Worm (Caenorhabditis elegans) whole organism, early embryonic: ENCODE measurements around the gene idpa-2.

ENCODE experiments used
- B0310.2 ChIP-seq: sonication (generic microtip); optimal IDR thresholded peaks from 2 replicates; lab custom pipeline; 2016; ENCODE audit warnings: mild to moderate bottlenecking, missing genetic modification characterization, missing compliant biosample characterization
- aly-1 ChIP-seq: sonication (generic microtip); optimal IDR thresholded peaks from 2 replicates; lab custom pipeline; 2016; ENCODE audit warnings: missing genetic modification characterization, missing compliant biosample characterization
- ama-1 ChIP-seq: fragments of 150-350 bp; optimal IDR thresholded peaks from 2 replicates; lab custom pipeline; 2014
- ceh-13 ChIP-seq: fragments of 200-800 bp; sonication (Bioruptor generic); optimal IDR thresholded peaks from 2 replicates; lab custom pipeline; 2018; ENCODE audit warnings: mild to moderate bottlenecking, missing genetic modification characterization, missing compliant biosample characterization
- ceh-36 ChIP-seq: sonication (generic microtip); optimal IDR thresholded peaks from 2 replicates; lab custom pipeline; 2016; ENCODE audit warnings: missing genetic modification characterization, inconsistent platforms, missing compliant biosample characterization
- ets-7 ChIP-seq: sonication (generic microtip); optimal IDR thresholded peaks from 2 replicates; lab custom pipeline; 2016; ENCODE audit warnings: missing genotype, missing genetic modification characterization, missing compliant biosample characterization
- flt-1 ChIP-seq: fragments of 200-800 bp; sonication (Bioruptor generic); IDR thresholded peaks from 2 replicates; pipeline ENCODE4 v1.3.6; 2022; ENCODE audit warnings: missing genetic modification characterization, missing compliant biosample characterization
- hmg-4 ChIP-seq: fragments of 200-800 bp; sonication (Bioruptor generic); optimal IDR thresholded peaks from 2 replicates; lab custom pipeline; 2018; ENCODE audit warnings: mild to moderate bottlenecking, missing genetic modification characterization, missing compliant biosample characterization
- hnd-1 ChIP-seq: sonication (generic microtip); optimal IDR thresholded peaks from 2 replicates; lab custom pipeline; 2016; ENCODE audit warnings: missing genetic modification characterization, missing compliant biosample characterization
- pes-1 ChIP-seq: fragments of 200-800 bp; sonication (Bioruptor generic); IDR thresholded peaks from 2 replicates; pipeline ENCODE4 v1.3.6; 2022; ENCODE audit warnings: missing genetic modification reagents, missing genetic modification characterization, missing compliant biosample characterization
- scrt-1 ChIP-seq: fragments of 200-800 bp; sonication (Bioruptor generic); IDR thresholded peaks from 2 replicates; pipeline ENCODE4 v1.3.6; 2022; ENCODE audit warnings: missing genetic modification characterization, missing compliant biosample characterization
- sea-1 ChIP-seq: fragments of 200-800 bp; sonication (Bioruptor generic); conservative IDR thresholded peaks from 2 replicates; pipeline ENCODE4 v1.3.6; 2022; ENCODE audit warnings: missing genetic modification characterization, missing compliant biosample characterization
- tbx-11 ChIP-seq: fragments of 200-800 bp; sonication (Bioruptor generic); IDR thresholded peaks from 2 replicates; pipeline ENCODE4 v1.3.6; 2022; ENCODE audit warnings: missing genetic modification characterization, missing compliant biosample characterization
- tbx-37 ChIP-seq: fragments of 200-800 bp; sonication (Bioruptor generic); conservative IDR thresholded peaks from 2 replicates; pipeline ENCODE4 v1.3.6; 2022; ENCODE audit warnings: missing genetic modification reagents, missing genetic modification characterization, missing compliant biosample characterization

- TF ChIP-seq tbx-37 (GFP tag; lab: Robert Waterston, UW) (no peak), ets-7 (tag; lab: Kevin White, UChicago) (no peak), hmg-4 (GFP tag; lab: Kevin White, UChicago) (no peak), aly-1 (tag; lab: Kevin White, UChicago) (no peak), pes-1 (no peak), ceh-13 (GFP tag; lab: Kevin White, UChicago) (no peak), ama-1 (lab: Kevin White, UChicago) (no peak), scrt-1 (GFP tag; lab: Robert Waterston, UW) (no peak), B0310.2 (tag; lab: Kevin White, UChicago) (no peak), tbx-11 (GFP tag; lab: Robert Waterston, UW) (no peak), ceh-36 (tag; lab: Kevin White, UChicago) (no peak), hnd-1 (tag; lab: Kevin White, UChicago) (no peak), flt-1 (GFP tag; lab: Robert Waterston, UW) (no peak), sea-1 (GFP tag; lab: Robert Waterston, UW) (no peak)
Observed at ce11 chrII:8821140-8821595, 28.6 kb upstream of the idpa-2 start, which contains the start of gene F46C5.1.
